Worm (Caenorhabditis elegans) whole organism, L3 larva: ENCODE measurements around the gene Y7A5A.2.

Experiments
- R02D3.7 ChIP-seq: fragments of 150-350 bp; optimal IDR thresholded peaks from 2 replicates; lab custom pipeline; 2014; ENCODE audit warnings: missing biosample characterization, missing genetic modification characterization
- ZK546.5 ChIP-seq: sonication (generic microtip); optimal IDR thresholded peaks from 2 replicates; lab custom pipeline; 2017; ENCODE audit warnings: missing biosample characterization, missing genetic modification characterization
- aly-2 ChIP-seq: fragments of 150-350 bp; optimal IDR thresholded peaks from 2 replicates; lab custom pipeline; 2014; ENCODE audit warnings: missing biosample characterization, missing genetic modification characterization
- ama-1 ChIP-seq: fragments of 150-350 bp; optimal IDR thresholded peaks from 2 replicates; lab custom pipeline; 2018
- ceh-16 ChIP-seq: sonication (generic microtip); optimal IDR thresholded peaks from 2 replicates; lab custom pipeline; 2017; ENCODE audit warnings: missing biosample characterization, missing genetic modification characterization
- ceh-28 ChIP-seq: fragments of 150-350 bp; optimal IDR thresholded peaks from 2 replicates; lab custom pipeline; 2014; ENCODE audit warnings: missing biosample characterization, missing genetic modification reagents, missing genetic modification characterization
- ceh-82 ChIP-seq: fragments of 150-350 bp; optimal IDR thresholded peaks from 2 replicates; lab custom pipeline; 2014; ENCODE audit warnings: missing biosample characterization, missing genetic modification characterization
- ceh-9 ChIP-seq: sonication (generic microtip); optimal IDR thresholded peaks from 2 replicates; lab custom pipeline; 2018; ENCODE audit warnings: missing biosample characterization, missing genetic modification characterization
- egl-27 ChIP-seq: sonication (generic microtip); optimal IDR thresholded peaks from 4 replicates; lab custom pipeline; 2017; ENCODE audit warnings: missing biosample characterization, missing genetic modification reagents, missing genetic modification characterization
- elt-1 ChIP-seq: fragments of 150-350 bp; optimal IDR thresholded peaks from 2 replicates; lab custom pipeline; 2014; ENCODE audit warnings: missing biosample characterization, missing genetic modification characterization
- elt-2 ChIP-seq: sonication (generic microtip); optimal IDR thresholded peaks from 2 replicates; lab custom pipeline; 2016; ENCODE audit warnings: missing genetic modification reagents, mild to moderate bottlenecking, missing genetic modification characterization, missing compliant biosample characterization
- elt-3 ChIP-seq, 3 experiments: fragments of 150-350 bp in 1 of 3; sonication (generic microtip) in 2 of 3; optimal IDR thresholded peaks; 2 replicates in 2 of 3; 4 replicates in 1 of 3; lab custom pipeline; 2014 to 2017; ENCODE audit warnings: missing biosample characterization in 3 of 3, missing genetic modification characterization in 3 of 3
- eor-1 ChIP-seq, 2 experiments: fragments of 150-350 bp; optimal IDR thresholded peaks; 2 replicates each; lab custom pipeline; 2014 to 2018; ENCODE audit warnings: missing biosample characterization in 2 of 2, missing genetic modification characterization in 2 of 2
- fkh-10 ChIP-seq: sonication (generic microtip); optimal IDR thresholded peaks from 2 replicates; lab custom pipeline; 2017; ENCODE audit warnings: missing biosample characterization, missing genetic modification reagents, missing genetic modification characterization
- fkh-2 ChIP-seq: fragments of 150-350 bp; optimal IDR thresholded peaks from 2 replicates; lab custom pipeline; 2014; ENCODE audit warnings: missing biosample characterization, missing genetic modification reagents, missing genetic modification characterization
- hmg-11 ChIP-seq: sonication (generic microtip); optimal IDR thresholded peaks from 2 replicates; lab custom pipeline; 2016; ENCODE audit warnings: missing genetic modification characterization, missing compliant biosample characterization
- lin-15B ChIP-seq: fragments of 150-350 bp; optimal IDR thresholded peaks from 2 replicates; lab custom pipeline; 2014; ENCODE audit warnings: missing biosample characterization, missing genetic modification characterization
- lsy-12 ChIP-seq: sonication (generic microtip); optimal IDR thresholded peaks from 2 replicates; lab custom pipeline; 2016; ENCODE audit warnings: mild to moderate bottlenecking, missing genetic modification characterization, missing compliant biosample characterization
- mdl-1 ChIP-seq: fragments of 150-350 bp; optimal IDR thresholded peaks from 2 replicates; lab custom pipeline; 2014; ENCODE audit warnings: missing biosample characterization, missing genetic modification characterization
- nfya-1 ChIP-seq: sonication (generic microtip); optimal IDR thresholded peaks from 2 replicates; lab custom pipeline; 2017; ENCODE audit warnings: missing genetic modification characterization, mild to moderate bottlenecking, missing compliant biosample characterization, antibody characterized with exemption, moderate library complexity; ENCODE audit not compliant: insufficient read depth
- nhr-23 ChIP-seq: fragments of 150-350 bp; optimal IDR thresholded peaks from 2 replicates; lab custom pipeline; 2014; ENCODE audit warnings: missing biosample characterization, missing genetic modification reagents, missing genetic modification characterization
- nhr-25 ChIP-seq: sonication (generic microtip); optimal IDR thresholded peaks from 2 replicates; lab custom pipeline; 2017; ENCODE audit warnings: missing biosample characterization, missing genetic modification characterization
- nhr-28 ChIP-seq: fragments of 150-350 bp; optimal IDR thresholded peaks from 2 replicates; lab custom pipeline; 2014; ENCODE audit warnings: missing biosample characterization, missing genetic modification characterization
- nhr-67 ChIP-seq: fragments of 150-350 bp; optimal IDR thresholded peaks from 2 replicates; lab custom pipeline; 2014; ENCODE audit warnings: missing biosample characterization, missing genetic modification characterization
- nhr-77 ChIP-seq: fragments of 150-350 bp; optimal IDR thresholded peaks from 2 replicates; lab custom pipeline; 2014; ENCODE audit warnings: missing biosample characterization, missing genetic modification characterization
- pha-4 ChIP-seq: fragments of 150-350 bp; optimal IDR thresholded peaks from 2 replicates; lab custom pipeline; 2014; ENCODE audit warnings: missing biosample characterization, missing genetic modification reagents, missing genetic modification characterization
- sea-2 ChIP-seq: fragments of 150-350 bp; sonication (generic microtip); optimal IDR thresholded peaks from 4 replicates; lab custom pipeline; 2014; ENCODE audit warnings: missing biosample characterization, missing genetic modification reagents, missing genetic modification characterization
- snpc-4 ChIP-seq: fragments of 150-350 bp; optimal IDR thresholded peaks from 2 replicates; lab custom pipeline; 2014; ENCODE audit warnings: missing biosample characterization, missing genetic modification characterization
- tbx-2 ChIP-seq: sonication (generic microtip); optimal IDR thresholded peaks from 2 replicates; lab custom pipeline; 2016; ENCODE audit warnings: mild to moderate bottlenecking, missing genetic modification characterization, missing compliant biosample characterization
- ztf-4 ChIP-seq: fragments of 150-350 bp; optimal IDR thresholded peaks from 2 replicates; lab custom pipeline; 2014; ENCODE audit warnings: missing biosample characterization, missing genetic modification characterization

The Y7A5A.2 gene

DNA sequence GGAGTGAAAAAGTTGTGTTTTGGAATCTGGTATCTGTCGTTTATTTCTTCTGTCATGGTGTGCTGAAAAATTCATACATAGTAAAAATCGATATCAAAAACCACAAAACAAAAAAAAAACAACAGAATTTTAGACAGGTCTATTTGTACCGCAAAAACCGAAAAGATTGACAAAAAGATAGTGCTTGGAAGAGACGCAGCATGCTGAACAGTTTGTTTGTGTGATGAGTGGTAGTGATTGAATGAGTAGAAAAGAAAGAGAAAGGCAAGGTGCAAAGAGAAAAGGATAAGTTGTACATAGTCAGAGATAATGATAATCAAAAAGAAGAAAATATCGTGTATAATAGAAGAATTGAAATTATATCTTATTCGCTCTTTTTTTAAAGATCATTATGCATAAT is at the start of gene Y7A5A.2:
TSS of gene Y7A5A.2 (minus strand) at position 62 of the 400 bp plus-strand sequence.
- TF ChIP-seq ceh-28 (tag; lab: Kevin White, UChicago) (peak; percentile 6), tbx-2 (no peak)

DNA sequence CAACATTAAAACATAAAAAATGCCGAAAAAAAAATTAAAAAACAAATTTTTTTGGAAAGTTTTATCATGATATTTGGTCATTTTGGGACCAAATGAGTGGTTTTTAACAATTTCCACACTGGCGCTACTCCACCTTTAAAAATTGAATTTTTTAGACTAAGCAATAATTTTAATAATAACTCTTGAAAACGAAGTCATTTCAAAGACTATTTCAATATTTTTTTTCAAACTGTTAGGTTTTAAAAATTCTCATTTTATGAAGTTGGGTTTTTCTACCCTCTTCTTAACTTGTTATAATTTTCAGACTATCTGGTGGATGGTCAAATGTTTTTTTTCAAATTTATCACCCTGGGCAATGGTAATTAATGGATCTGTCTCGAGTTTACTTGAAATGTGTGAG is 49.7 kb upstream of the Y7A5A.2 start, which contains the start of gene Y7A5A.8:
TSS of gene Y7A5A.8 (plus strand) at position 301 of the 400 bp plus-strand sequence.
- no peak for TF ChIP-seq ceh-82 (tag; lab: Kevin White, UChicago)
- TF ChIP-seq elt-2 (tag; lab: Kevin White, UChicago): no peak
- no peak for TF ChIP-seq nfya-1
- no peak for TF ChIP-seq ztf-4 (tag; lab: Kevin White, UChicago)
- TF ChIP-seq nhr-67 (tag; lab: Kevin White, UChicago): no peak
- TF ChIP-seq nhr-77 (tag; lab: Kevin White, UChicago): no peak
- TF ChIP-seq fkh-10 (GFP tag; lab: Kevin White, UChicago): no peak

DNA sequence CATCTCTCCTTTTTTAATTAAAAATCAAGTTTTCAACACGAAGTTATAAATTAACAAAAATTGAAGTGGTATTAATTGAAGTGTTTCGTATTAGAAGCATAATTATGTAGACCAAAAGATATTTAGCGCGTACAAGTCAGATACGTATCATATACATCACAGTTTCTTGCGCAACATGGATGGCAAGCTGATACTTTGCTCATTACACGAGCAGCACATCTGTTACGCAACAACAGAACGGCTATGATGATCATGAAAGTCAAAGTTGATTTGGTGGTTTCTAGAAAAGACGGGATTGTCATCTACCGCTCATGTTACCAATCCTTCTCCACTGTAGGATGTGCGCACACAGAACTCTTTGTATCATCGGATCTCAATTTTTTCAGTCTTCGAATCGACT is 42.0 kb upstream of the Y7A5A.2 start:
- TF ChIP-seq ZK546.5 (tag; lab: Kevin White, UChicago) (no peak), mdl-1 (tag; lab: Kevin White, UChicago) (no peak), pha-4 (tag; lab: Kevin White, UChicago) (no peak), sea-2 (GFP tag; lab: Kevin White, UChicago) (no peak), fkh-10 (GFP tag; lab: Kevin White, UChicago) (no peak), snpc-4 (tag; lab: Kevin White, UChicago) (no peak)

DNA sequence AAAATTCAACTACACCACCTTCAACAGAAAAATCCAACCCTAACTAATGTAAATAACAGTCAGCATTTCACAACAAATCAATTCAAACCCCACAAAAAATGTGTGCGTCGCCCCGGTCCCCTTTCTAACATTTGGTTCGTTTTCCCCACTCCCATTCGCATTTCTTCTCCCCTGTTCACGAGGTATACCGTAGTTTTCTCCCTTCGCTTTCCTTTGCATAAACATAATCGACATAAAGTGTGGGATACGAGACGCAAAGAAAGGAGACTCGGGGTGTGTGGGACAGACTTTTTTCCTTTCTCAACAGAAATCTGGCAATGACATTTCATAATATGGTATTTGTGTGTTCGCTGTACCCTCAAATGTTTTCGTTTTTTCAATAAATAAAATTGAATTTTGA is 38.8 kb upstream of the Y7A5A.2 start:
- TF ChIP-seq ceh-28 (tag; lab: Kevin White, UChicago) (no peak), elt-1 (tag; lab: Kevin White, UChicago) (no peak), R02D3.7 (tag; lab: Kevin White, UChicago) (no peak), lsy-12 (tag; lab: Kevin White, UChicago) (no peak), ceh-82 (tag; lab: Kevin White, UChicago) (no peak), eor-1 (tag; optimal IDR thresholded peaks at IDR 0.05; lab: Kevin White, UChicago) (no peak), fkh-2 (tag; lab: Kevin White, UChicago) (no peak), nhr-67 (tag; lab: Kevin White, UChicago) (no peak), snpc-4 (tag; lab: Kevin White, UChicago) (no peak), ZK546.5 (tag; lab: Kevin White, UChicago) (no peak), tbx-2 (no peak), nhr-25 (tag; lab: Kevin White, UChicago) (no peak), nfya-1 (no peak), ceh-9 (no peak), fkh-10 (GFP tag; lab: Kevin White, UChicago) (no peak), sea-2 (GFP tag; lab: Kevin White, UChicago) (no peak), nhr-23 (tag; lab: Kevin White, UChicago) (no peak)

DNA sequence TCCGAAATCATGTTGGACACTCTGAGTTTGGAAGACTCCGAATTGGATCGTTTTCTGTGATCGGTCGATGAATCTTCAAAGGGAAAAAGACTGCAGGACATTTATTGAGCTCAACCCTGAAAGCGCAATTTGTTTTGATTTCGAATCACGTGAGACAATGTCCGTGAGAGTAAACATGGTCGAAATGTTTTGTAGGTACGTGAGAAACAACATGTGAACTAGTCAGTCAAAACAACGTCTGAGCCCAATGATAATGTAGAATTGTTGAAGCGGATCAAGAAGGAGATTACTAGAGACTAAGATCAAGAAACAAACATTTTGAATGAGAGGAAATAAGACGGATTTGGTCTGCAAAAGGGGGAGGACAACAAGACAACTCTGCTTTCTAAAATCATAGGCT is 31.5 kb upstream of the Y7A5A.2 start, which contains the start of gene Y7A5A.7:
TSS of gene Y7A5A.7 (minus strand) at position 101 of the 400 bp plus-strand sequence.
- TF ChIP-seq ceh-82 (tag; lab: Kevin White, UChicago): no peak
- no peak for TF ChIP-seq ceh-16
- TF ChIP-seq nhr-67 (tag; lab: Kevin White, UChicago): no peak
- TF ChIP-seq nfya-1: no peak
- TF ChIP-seq lin-15B (tag; lab: Kevin White, UChicago): no peak
- TF ChIP-seq nhr-23 (tag; lab: Kevin White, UChicago): no peak
- TF ChIP-seq mdl-1 (tag; lab: Kevin White, UChicago): no peak
- TF ChIP-seq ama-1 (lab: Kevin White, UChicago): no peak
- TF ChIP-seq R02D3.7 (tag; lab: Kevin White, UChicago): no peak
- no peak for TF ChIP-seq ZK546.5 (tag; lab: Kevin White, UChicago)
- no peak for TF ChIP-seq hmg-11
- TF ChIP-seq aly-2: no peak
- no peak for TF ChIP-seq ztf-4 (tag; lab: Kevin White, UChicago)
- TF ChIP-seq egl-27: no peak
- TF ChIP-seq nhr-28 (tag; lab: Kevin White, UChicago): no peak
- TF ChIP-seq elt-1 (tag; lab: Kevin White, UChicago): no peak

DNA sequence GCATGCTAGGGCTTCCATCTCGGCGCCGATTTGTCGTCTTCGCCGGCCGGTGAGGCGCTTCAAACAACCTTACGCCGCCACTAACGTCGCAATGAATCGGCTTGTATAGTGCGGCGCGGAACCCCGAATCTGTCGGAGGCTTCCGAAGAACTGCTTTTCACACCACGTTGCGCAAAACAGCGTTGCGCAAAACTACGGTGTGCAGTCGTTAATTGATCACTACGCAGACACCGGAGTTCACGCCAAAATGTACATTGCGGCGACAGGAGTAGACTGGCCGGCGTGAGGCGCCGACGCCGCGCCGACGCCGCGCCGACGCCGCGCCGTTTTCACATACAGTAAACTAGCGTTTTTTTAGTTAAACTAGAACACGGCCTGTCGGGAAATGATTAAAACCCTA is 29.3 kb upstream of the Y7A5A.2 start:
- TF ChIP-seq ama-1 (lab: Kevin White, UChicago) (no peak), elt-3 (tag; optimal IDR thresholded peaks at IDR 0.05; lab: Kevin White, UChicago) (no peak), R02D3.7 (tag; lab: Kevin White, UChicago) (no peak), aly-2 (no peak)
- TF ChIP-seq, all 47 proteins: peak for 0
